Worm (Caenorhabditis elegans): ENCODE data around the gene mrps-9.

- TF ChIP-seq nhr-12 (tag; optimal IDR thresholded peaks at IDR 0.05) (no peak), mab-5 (tag; optimal IDR thresholded peaks at IDR 0.05) (no peak), mep-1 (tag; optimal IDR thresholded peaks at IDR 0.05) (no peak), elt-3 (tag; optimal IDR thresholded peaks at IDR 0.05) (no peak), nhr-237 (tag; optimal IDR thresholded peaks at IDR 0.05) (no peak), blmp-1 (tag; optimal IDR thresholded peaks at IDR 0.05) (no peak), nhr-76 (tag; optimal IDR thresholded peaks at IDR 0.05) (no peak), lsy-2 (tag; optimal IDR thresholded peaks at IDR 0.05) (no peak), sem-2 (GFP tag; optimal IDR thresholded peaks at IDR 0.05) (no peak)
These were observed 21.7 kb downstream of the mrps-9 start for ce11 chrIII:8287519-8287918.

Data from whole organism, mixed stage, embryonic.